Fruit fly (Drosophila melanogaster) S2 (cell line): ENCODE measurements around the gene CG7668.

Source experiments
- CG8478 ChIP-seq: fragments of >200 bp; optimal IDR thresholded peaks from 2 replicates; lab custom pipeline; 2018
- CTCF ChIP-seq, 2 experiments: fragments of >200 bp; optimal IDR thresholded peaks; 2 replicates each; lab custom pipeline; 2018

The CG7668 gene

DNA sequence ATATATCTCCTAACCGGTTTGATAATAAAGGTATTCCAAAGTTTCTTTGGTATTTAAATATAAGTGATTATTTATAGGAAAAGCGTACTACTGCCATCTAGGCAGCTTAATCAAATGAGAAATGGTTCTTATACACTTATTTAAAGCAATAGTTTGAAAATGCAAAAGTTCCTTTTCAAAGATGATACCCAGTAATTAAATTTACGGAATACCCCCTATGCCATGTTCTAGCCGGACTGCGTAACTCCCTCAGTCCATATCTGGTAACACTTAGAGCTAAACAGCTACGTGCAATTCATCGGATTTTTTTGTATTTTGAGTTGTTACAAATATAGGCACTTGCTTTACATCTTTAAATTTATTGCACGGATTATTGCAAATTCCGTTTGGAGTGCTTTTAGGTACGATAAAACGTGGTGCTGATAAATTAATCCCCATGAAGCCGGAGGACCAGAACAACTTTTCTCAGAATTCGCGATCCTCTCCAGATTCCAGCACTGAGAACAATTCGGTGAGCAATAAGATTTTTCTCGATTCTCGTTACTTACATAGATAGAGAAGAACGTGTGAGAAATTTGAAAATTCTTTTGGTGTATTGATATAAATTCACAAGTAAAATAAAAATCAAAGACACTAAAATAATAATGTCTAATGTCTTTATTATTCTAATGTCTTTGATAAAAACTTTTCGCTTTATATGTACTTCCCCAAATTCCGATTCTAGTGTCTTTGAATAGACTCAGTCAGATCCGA lies at the start of gene CG7668:
Gene CG7668 (plus strand): TSS at position 255 of the 753 bp plus-strand sequence.
- TF ChIP-seq CTCF (optimal IDR thresholded peaks at IDR 0.05; lab: Kevin White, UChicago) (no peak), CG8478 (no peak)

DNA sequence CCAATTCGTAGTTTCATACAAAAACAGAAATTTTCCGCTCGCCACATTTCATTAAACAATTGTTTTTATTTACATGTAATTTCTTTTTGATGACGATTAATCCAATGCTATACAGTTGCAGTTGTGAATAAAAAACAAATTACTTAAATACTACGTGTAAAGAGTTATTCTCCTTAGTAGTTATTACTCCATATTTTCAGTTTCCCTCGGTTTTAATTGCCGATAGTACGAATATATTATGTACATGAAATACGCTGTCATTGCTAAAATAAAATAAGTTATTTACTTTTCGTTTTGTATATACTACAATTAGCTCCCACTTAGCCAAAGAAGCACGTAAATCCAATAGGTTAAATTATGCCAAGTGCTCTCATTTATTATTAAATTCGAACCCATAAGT lies 48.9 kb upstream of the CG7668 start, which contains the start of gene CG42655:
Gene CG42655 (minus strand): TSS at position 101 of the 400 bp plus-strand sequence.
- no peak for TF ChIP-seq CG8478
- no peak for TF ChIP-seq CTCF (optimal IDR thresholded peaks at IDR 0.05; lab: Kevin White, UChicago)

DNA sequence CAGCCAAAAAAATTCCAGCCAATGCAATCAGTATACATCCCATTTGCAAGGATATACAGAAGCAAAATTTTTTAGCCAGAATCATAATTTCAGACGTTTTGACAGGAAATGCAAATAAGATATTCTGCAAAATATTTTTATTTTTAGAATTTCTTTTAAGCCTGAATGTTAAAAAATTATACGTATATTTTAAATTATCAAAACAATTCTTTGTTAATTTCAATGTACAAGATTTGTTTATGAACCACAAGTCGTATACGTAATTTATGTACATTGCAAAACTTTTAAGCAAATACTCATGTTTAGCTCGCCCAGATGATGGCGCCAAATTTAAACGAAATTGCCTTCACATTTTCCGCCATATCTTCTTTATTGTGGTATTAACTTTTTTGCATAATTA lies 48.1 kb upstream of the CG7668 start, which contains the start of gene CG42654:
Gene CG42654 (minus strand): TSS at position 101 of the 400 bp plus-strand sequence.
- TF ChIP-seq CG8478 (no peak), CTCF (optimal IDR thresholded peaks at IDR 0.05; lab: Kevin White, UChicago) (no peak)

dm6 chr3L:19955699-19956098 lies 46.8 kb upstream of the CG7668 start, which contains the start of gene CG42263:
Gene CG42263 (minus strand): TSS chr3L:19955799.
- TF ChIP-seq CTCF (optimal IDR thresholded peaks at IDR 0.05; lab: Kevin White, UChicago) (no peak), CG8478 (no peak)

dm6 chr3L:19961805-19962204 lies 40.7 kb upstream of the CG7668 start:
- TF ChIP-seq CG8478 (no peak), CTCF (optimal IDR thresholded peaks at IDR 0.05; lab: Kevin White, UChicago) (no peak)

- no peak for TF ChIP-seq CTCF (optimal IDR thresholded peaks at IDR 0.05; lab: Kevin White, UChicago)
- no peak for TF ChIP-seq CG8478
These were observed 33.6 kb upstream of the CG7668 start for dm6 chr3L:19968725-19969598.

dm6 chr3L:19978088-19978487 lies 24.4 kb upstream of the CG7668 start:
- TF ChIP-seq CG8478 (no peak), CTCF (optimal IDR thresholded peaks at IDR 0.05; lab: Kevin White, UChicago) (no peak)

DNA sequence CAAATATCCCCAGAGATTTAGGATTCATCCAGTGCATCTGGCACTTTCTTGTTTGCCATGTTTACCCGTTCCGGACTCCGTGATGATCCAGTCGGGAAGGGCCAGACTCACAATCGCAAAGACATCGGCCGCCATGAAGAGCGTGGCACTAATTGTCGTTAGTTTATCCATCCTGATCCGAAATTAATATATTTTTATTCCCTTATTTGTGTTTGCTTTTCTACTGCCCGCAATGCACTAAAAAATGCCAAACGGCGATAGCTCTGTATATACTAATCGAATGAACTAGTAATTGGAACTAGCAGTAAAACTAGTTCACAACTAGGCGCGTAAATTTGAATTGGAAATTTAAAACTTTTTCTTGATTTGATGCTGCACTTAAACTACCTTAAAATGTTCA lies 22.9 kb upstream of the CG7668 start, which contains the start of gene CG14182:
Gene CG14182 (minus strand): TSS at position 221 of the 400 bp plus-strand sequence.
- no peak for TF ChIP-seq CTCF (optimal IDR thresholded peaks at IDR 0.05; lab: Kevin White, UChicago)
- no peak for TF ChIP-seq CG8478

- TF ChIP-seq CG8478: no peak
- no peak for TF ChIP-seq CTCF (optimal IDR thresholded peaks at IDR 0.05; lab: Kevin White, UChicago)
These were observed 21.2 kb upstream of the CG7668 start, which contains the start of gene CG17732 for dm6 chr3L:19981385-19981784. Gene CG17732 (plus strand): TSS chr3L:19981685.

dm6 chr3L:19985768-19986167 lies 16.8 kb upstream of the CG7668 start, which contains the start of the genes hale and schuy:
Gene hale (minus strand): TSS chr3L:19985868.
Gene schuy (plus strand): TSS chr3L:19986093.
- no peak for TF ChIP-seq CTCF (optimal IDR thresholded peaks at IDR 0.05; lab: Kevin White, UChicago)
- no peak for TF ChIP-seq CG8478

DNA sequence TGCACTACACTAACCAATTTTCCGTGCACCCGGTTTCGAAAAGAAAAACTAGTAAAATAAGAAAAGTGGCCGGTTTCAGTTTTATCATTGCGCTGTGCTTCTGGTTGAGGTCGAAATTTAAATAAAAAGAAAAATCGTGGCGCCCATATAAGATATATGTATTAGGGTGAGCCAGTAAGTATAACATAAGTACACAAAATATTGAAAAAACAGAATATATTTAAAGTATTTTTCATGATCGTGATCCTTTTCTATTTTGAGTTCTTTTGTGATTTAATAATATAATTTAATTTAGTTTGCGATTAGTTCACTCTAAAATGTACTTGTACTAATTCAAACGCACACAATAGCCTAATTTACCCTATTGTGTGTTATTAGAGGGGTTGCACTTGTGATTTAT lies 13.6 kb upstream of the CG7668 start, which contains the start of gene Csas:
Gene Csas (minus strand): TSS at position 101 of the 400 bp plus-strand sequence.
- TF ChIP-seq CTCF (optimal IDR thresholded peaks at IDR 0.05; lab: Kevin White, UChicago) (no peak), CG8478 (no peak)

dm6 chr3L:19991120-19991519 lies 11.4 kb upstream of the CG7668 start, which contains the start of gene fln:
Gene fln (minus strand): TSS chr3L:19991220.
- TF ChIP-seq CTCF (optimal IDR thresholded peaks at IDR 0.05; lab: Kevin White, UChicago): no peak
- no peak for TF ChIP-seq CG8478

- no peak for TF ChIP-seq CG8478
- no peak for TF ChIP-seq CTCF (optimal IDR thresholded peaks at IDR 0.05; lab: Kevin White, UChicago)
These were observed 10.8 kb upstream of the CG7668 start, which contains the start of the genes CG7646 and Nca for dm6 chr3L:19991714-19992231. Gene CG7646 (plus strand): TSS chr3L:19991887. Gene Nca (plus strand): TSS chr3L:19991887.

DNA sequence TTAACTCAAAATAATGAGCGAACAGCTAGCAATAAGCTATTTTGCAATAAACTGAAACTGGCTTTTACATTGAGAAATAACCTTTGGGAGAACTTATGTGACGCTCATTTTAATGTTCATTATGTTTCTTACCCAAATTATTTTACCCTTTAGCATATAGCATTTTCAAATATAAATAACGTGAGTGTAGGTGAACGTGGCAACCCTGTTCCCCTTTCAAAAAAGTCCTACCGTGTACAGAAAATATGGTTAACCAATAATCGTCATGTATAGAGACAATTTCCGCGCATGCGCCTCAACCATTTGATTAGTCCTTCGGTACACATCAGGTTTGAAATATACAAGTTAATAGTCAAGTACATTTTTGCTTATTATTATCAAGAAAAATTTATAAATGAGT lies 8.5 kb upstream of the CG7668 start:
- TF ChIP-seq CTCF (optimal IDR thresholded peaks at IDR 0.05; lab: Kevin White, UChicago): no peak
- TF ChIP-seq CG8478: no peak
